Fruit fly (Drosophila melanogaster) whole organism, prepupa: ENCODE results near the gene Tailor.

ENCODE experiments used
- Blimp-1 ChIP-seq: fragments of 200-800 bp; sonication (Bioruptor generic); optimal IDR thresholded peaks from 3 replicates; lab custom pipeline; 2017; ENCODE audit warnings: missing biosample characterization, missing genetic modification characterization, mild to moderate bottlenecking, moderate library complexity, missing genetic modification reagents
- CG10631 ChIP-seq: fragments of 200-800 bp; sonication (Bioruptor generic); optimal IDR thresholded peaks from 2 replicates; lab custom pipeline; 2016; ENCODE audit warnings: missing biosample characterization, missing genetic modification characterization
- CG10669 ChIP-seq: fragments of 200-800 bp; sonication (Bioruptor generic); optimal IDR thresholded peaks from 3 replicates; lab custom pipeline; 2018; ENCODE audit warnings: missing biosample characterization, mild to moderate bottlenecking, missing genetic modification characterization, moderate library complexity
- CG11294 ChIP-seq: fragments of 200-800 bp; sonication (Bioruptor generic); IDR thresholded peaks from 2 replicates; pipeline ENCODE4 v1.3.6; 2022; ENCODE audit warnings: missing biosample characterization, missing genetic modification characterization
- CG11762 ChIP-seq: fragments of 200-800 bp; sonication (Bioruptor generic); optimal IDR thresholded peaks from 3 replicates; lab custom pipeline; 2016; ENCODE audit warnings: missing biosample characterization, missing genetic modification characterization; ENCODE audit not compliant: insufficient read depth
- CG11902 ChIP-seq: fragments of 200-800 bp; sonication (Bioruptor generic); optimal IDR thresholded peaks from 3 replicates; lab custom pipeline; 2016; ENCODE audit warnings: missing biosample characterization, missing genetic modification characterization
- CG15336 ChIP-seq: fragments of 200-800 bp; sonication (Bioruptor generic); IDR thresholded peaks from 2 replicates; pipeline ENCODE4 v1.3.6; 2022; ENCODE audit warnings: missing biosample characterization, missing genetic modification characterization
- CG1621 ChIP-seq: fragments of 200-800 bp; sonication (Bioruptor generic); optimal IDR thresholded peaks from 3 replicates; lab custom pipeline; 2018; ENCODE audit warnings: missing biosample characterization, mild to moderate bottlenecking, missing genetic modification characterization
- CG3032 ChIP-seq: fragments of 200-800 bp; optimal IDR thresholded peaks from 2 replicates; lab custom pipeline; 2019; ENCODE audit warnings: missing biosample characterization, mild to moderate bottlenecking, missing genetic modification characterization, moderate library complexity
- CG32006 ChIP-seq: fragments of 200-800 bp; sonication (Bioruptor generic); optimal IDR thresholded peaks from 3 replicates; lab custom pipeline; 2017; ENCODE audit warnings: missing biosample characterization, mild to moderate bottlenecking, missing genetic modification characterization
- CG6276 ChIP-seq: fragments of 200-800 bp; sonication (Bioruptor generic); optimal IDR thresholded peaks from 2 replicates; lab custom pipeline; 2017; ENCODE audit warnings: missing biosample characterization, mild to moderate bottlenecking, missing genetic modification characterization
- CG6792 ChIP-seq: fragments of 200-800 bp; sonication (Bioruptor generic); optimal IDR thresholded peaks from 3 replicates; lab custom pipeline; 2016; ENCODE audit warnings: missing biosample characterization, missing genetic modification characterization
- CG6808 ChIP-seq: fragments of 200-800 bp; sonication (Bioruptor generic); optimal IDR thresholded peaks from 3 replicates; lab custom pipeline; 2017; ENCODE audit warnings: missing biosample characterization, missing genetic modification characterization, mild to moderate bottlenecking, moderate library complexity, missing genetic modification reagents
- CG6854 ChIP-seq: fragments of 200-800 bp; sonication (Bioruptor generic); optimal IDR thresholded peaks from 2 replicates; lab custom pipeline; 2017; ENCODE audit warnings: missing biosample characterization, mild to moderate bottlenecking, missing genetic modification characterization
- CG7368 ChIP-seq: fragments of 200-800 bp; sonication (Bioruptor generic); optimal IDR thresholded peaks from 3 replicates; lab custom pipeline; 2016; ENCODE audit warnings: missing biosample characterization, missing genetic modification characterization
- CG8119 ChIP-seq: fragments of 200-800 bp; sonication (Bioruptor generic); IDR thresholded peaks from 3 replicates; pipeline ENCODE4 v1.3.6; 2022; ENCODE audit warnings: missing biosample characterization, missing genetic modification characterization
- CG8632 ChIP-seq: fragments of 200-800 bp; sonication (Bioruptor generic); optimal IDR thresholded peaks from 3 replicates; lab custom pipeline; 2016; ENCODE audit warnings: missing biosample characterization, missing genetic modification characterization
- CG9139 ChIP-seq: fragments of 200-800 bp; sonication (Bioruptor generic); optimal IDR thresholded peaks from 3 replicates; lab custom pipeline; 2017; ENCODE audit warnings: missing biosample characterization, mild to moderate bottlenecking, missing genetic modification characterization
- Eip75B ChIP-seq: fragments of 200-800 bp; sonication (Bioruptor generic); optimal IDR thresholded peaks from 3 replicates; lab custom pipeline; 2016; ENCODE audit warnings: missing biosample characterization, missing genetic modification characterization
- Eip78C ChIP-seq: fragments of 200-800 bp; sonication (Bioruptor generic); peaks from one replicate; lab custom pipeline; 2016; ENCODE audit warnings: missing biosample characterization, missing genetic modification characterization
- Eip93F ChIP-seq: fragments of 200-800 bp; sonication (Bioruptor generic); optimal IDR thresholded peaks from 2 replicates; lab custom pipeline; 2016; ENCODE audit warnings: missing biosample characterization, mild to moderate bottlenecking, missing genetic modification characterization
- Ets21C ChIP-seq: fragments of 200-800 bp; sonication (Bioruptor generic); optimal IDR thresholded peaks from 3 replicates; lab custom pipeline; 2016; ENCODE audit warnings: missing biosample characterization, missing genetic modification characterization
- Ets96B ChIP-seq: fragments of 200-800 bp; optimal IDR thresholded peaks from 2 replicates; lab custom pipeline; 2019; ENCODE audit warnings: missing biosample characterization, mild to moderate bottlenecking, missing genetic modification characterization, moderate library complexity
- Gug ChIP-seq: fragments of 200-800 bp; sonication (Bioruptor generic); IDR thresholded peaks from 2 replicates; pipeline ENCODE4 v1.3.6; 2022; ENCODE audit warnings: missing biosample characterization, missing genetic modification characterization
- Hr38 ChIP-seq: sonication (Bioruptor generic); optimal IDR thresholded peaks from 2 replicates; lab custom pipeline; 2016; ENCODE audit warnings: missing biosample characterization, missing genetic modification characterization
- Hr39 ChIP-seq: fragments of 200-800 bp; sonication (Bioruptor generic); optimal IDR thresholded peaks from 2 replicates; lab custom pipeline; 2016; ENCODE audit warnings: missing biosample characterization, missing genetic modification characterization
- Hr4 ChIP-seq: fragments of 200-800 bp; sonication (Bioruptor generic); optimal IDR thresholded peaks from 3 replicates; lab custom pipeline; 2016; ENCODE audit warnings: missing biosample characterization, missing genetic modification characterization
- Met ChIP-seq: fragments of 200-800 bp; sonication (Bioruptor generic); optimal IDR thresholded peaks from 3 replicates; lab custom pipeline; 2016; ENCODE audit warnings: missing biosample characterization, missing genetic modification characterization
- Sox102F ChIP-seq: fragments of 200-800 bp; sonication (Bioruptor generic); optimal IDR thresholded peaks from 2 replicates; lab custom pipeline; 2016; ENCODE audit warnings: missing biosample characterization, mild to moderate bottlenecking, missing genetic modification characterization
- Sox14 ChIP-seq: fragments of 200-800 bp; sonication (Bioruptor generic); optimal IDR thresholded peaks from 3 replicates; lab custom pipeline; 2016; ENCODE audit warnings: missing biosample characterization, missing genetic modification characterization
- Sox15 ChIP-seq: fragments of 200-800 bp; sonication (Bioruptor generic); optimal IDR thresholded peaks from 3 replicates; lab custom pipeline; 2016; ENCODE audit warnings: missing biosample characterization, missing genetic modification characterization
- achi ChIP-seq: fragments of 200-800 bp; sonication (Bioruptor generic); optimal IDR thresholded peaks from 3 replicates; lab custom pipeline; 2016; ENCODE audit warnings: missing biosample characterization, missing genetic modification characterization
- acj6 ChIP-seq: fragments of 200-800 bp; sonication (Bioruptor generic); optimal IDR thresholded peaks from 3 replicates; lab custom pipeline; 2016; ENCODE audit warnings: missing biosample characterization, missing genetic modification characterization
- cyc ChIP-seq: fragments of 200-800 bp; sonication (Bioruptor generic); optimal IDR thresholded peaks from 3 replicates; lab custom pipeline; 2016; ENCODE audit warnings: missing biosample characterization, missing genetic modification characterization
- dsx ChIP-seq: fragments of 200-800 bp; optimal IDR thresholded peaks from 3 replicates; lab custom pipeline; 2019; ENCODE audit warnings: missing biosample characterization, mild to moderate bottlenecking, missing genetic modification characterization, moderate library complexity; ENCODE audit not compliant: poor library complexity, severe bottlenecking
- esn ChIP-seq: fragments of 200-800 bp; sonication (Bioruptor generic); optimal IDR thresholded peaks from 2 replicates; lab custom pipeline; 2016; ENCODE audit warnings: missing biosample characterization, mild to moderate bottlenecking, missing genetic modification characterization, moderate library complexity
- fd59A ChIP-seq: fragments of 200-800 bp; sonication (Bioruptor generic); optimal IDR thresholded peaks from 2 replicates; lab custom pipeline; 2017; ENCODE audit warnings: missing biosample characterization, mild to moderate bottlenecking, missing genetic modification characterization, missing genetic modification reagents
- fd85E ChIP-seq: fragments of 200-800 bp; sonication (Bioruptor generic); optimal IDR thresholded peaks from 3 replicates; lab custom pipeline; 2016; ENCODE audit warnings: missing biosample characterization, missing genetic modification characterization
- fkh ChIP-seq: fragments of 200-800 bp; sonication (Bioruptor generic); optimal IDR thresholded peaks from 3 replicates; lab custom pipeline; 2017; ENCODE audit warnings: missing biosample characterization, mild to moderate bottlenecking, missing genetic modification characterization, moderate library complexity
- lz ChIP-seq: fragments of 200-800 bp; sonication (Bioruptor generic); optimal IDR thresholded peaks from 3 replicates; lab custom pipeline; 2016; ENCODE audit warnings: missing biosample characterization, missing genetic modification characterization
- net ChIP-seq: fragments of 200-800 bp; sonication (Bioruptor generic); optimal IDR thresholded peaks from 3 replicates; lab custom pipeline; 2016; ENCODE audit warnings: missing biosample characterization, missing genetic modification characterization
- pdm3 ChIP-seq: fragments of 200-800 bp; sonication (Bioruptor generic); optimal IDR thresholded peaks from 3 replicates; lab custom pipeline; 2016; ENCODE audit warnings: missing biosample characterization, missing genetic modification characterization
- salr ChIP-seq, 2 experiments: fragments of 200-800 bp; sonication (Bioruptor generic); optimal IDR thresholded peaks; 3 replicates each; lab custom pipeline; 2016 to 2018; ENCODE audit warnings: missing biosample characterization in 2 of 2, missing genetic modification characterization in 2 of 2, mild to moderate bottlenecking in 1 of 2
- spab ChIP-seq: fragments of 200-800 bp; sonication (Bioruptor generic); optimal IDR thresholded peaks from 2 replicates; lab custom pipeline; 2017; ENCODE audit warnings: missing biosample characterization, mild to moderate bottlenecking, missing genetic modification characterization, missing genetic modification reagents
- ss ChIP-seq, 2 experiments: fragments of 200-800 bp; sonication (Bioruptor generic); optimal IDR thresholded peaks; 2 replicates in 1 of 2; 3 replicates in 1 of 2; lab custom pipeline; 2017 to 2018; ENCODE audit warnings: mild to moderate bottlenecking in 2 of 2, missing biosample characterization in 2 of 2, missing genetic modification characterization in 2 of 2, moderate library complexity in 1 of 2
- topi ChIP-seq: fragments of 200-800 bp; sonication (Bioruptor generic); optimal IDR thresholded peaks from 3 replicates; lab custom pipeline; 2016; ENCODE audit warnings: missing biosample characterization, missing genetic modification characterization

Gene Tailor

DNA sequence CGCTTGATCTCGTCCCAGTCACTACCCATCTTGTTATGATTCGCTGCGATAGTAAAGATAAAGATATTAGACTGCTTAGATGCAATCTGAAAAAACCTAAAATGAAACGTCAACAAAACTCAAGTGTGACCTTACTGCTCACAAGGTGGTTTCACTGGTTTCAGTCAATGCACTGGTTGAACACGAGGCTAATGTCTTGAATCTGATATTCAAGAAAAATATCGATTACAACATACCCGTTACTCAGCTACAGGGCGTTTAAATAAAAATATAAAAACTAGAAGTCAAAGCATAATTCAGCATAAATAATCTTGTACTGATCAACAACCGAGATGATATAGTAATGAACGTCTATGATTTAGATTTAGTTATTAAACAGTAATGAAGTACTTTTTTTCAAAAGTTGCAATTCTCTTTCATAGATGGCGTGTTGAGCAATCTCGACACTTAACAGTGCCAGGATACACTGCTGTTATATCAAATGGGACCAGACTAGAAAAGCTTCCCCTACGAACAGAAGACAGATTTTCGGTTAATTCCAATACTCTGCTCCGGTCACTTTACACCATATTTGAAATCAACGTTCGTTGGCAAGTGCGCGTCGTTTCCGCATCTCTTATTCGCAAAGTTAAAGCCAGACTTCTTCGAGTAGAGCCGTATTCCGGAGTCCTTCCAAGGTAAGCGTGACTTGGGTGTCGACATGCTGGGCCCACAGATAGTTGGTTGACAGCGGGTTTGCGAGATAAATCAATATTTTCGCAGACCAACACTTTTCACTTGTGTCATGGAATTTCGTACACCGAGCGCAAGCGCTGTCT, 11.4 kb downstream of the Tailor start, which contains the start of the genes Ufl1 and CG1943 (continued):
- TF ChIP-seq fkh (GFP tag; lab: Kevin White, UChicago), result peak; percentile 63
- TF ChIP-seq CG6808 (GFP tag; lab: Kevin White, UChicago), result no peak
- TF ChIP-seq acj6, result no peak
- TF ChIP-seq cyc (GFP tag; lab: Kevin White, UChicago), result no peak
- TF ChIP-seq Gug (GFP tag; lab: Robert Waterston, UW), result no peak
- no peak for TF ChIP-seq CG10669
- no peak for TF ChIP-seq Blimp-1 (GFP tag; lab: Kevin White, UChicago)
- no peak for TF ChIP-seq Hr38
- TF ChIP-seq fd59A (GFP tag; lab: Kevin White, UChicago), result no peak
- TF ChIP-seq Eip78C (GFP tag; lab: Kevin White, UChicago), result peak; percentile 60
- no peak for TF ChIP-seq Eip93F
- no peak for TF ChIP-seq pdm3 (GFP tag; lab: Kevin White, UChicago)
- TF ChIP-seq CG11762 (GFP tag; lab: Kevin White, UChicago), result no peak
- TF ChIP-seq dsx, result no peak
- no peak for TF ChIP-seq Hr4 (GFP tag; lab: Kevin White, UChicago)
- TF ChIP-seq Hr39 (GFP tag; lab: Kevin White, UChicago), result no peak

- peak; percentile 90 for TF ChIP-seq Hr4 (GFP tag; lab: Kevin White, UChicago)
- peak; percentile 91 for TF ChIP-seq CG10631 (GFP tag; lab: Kevin White, UChicago)
- peak; percentile 66; the same call in 1 of the 2 replicates for TF ChIP-seq CG11294
- peak; percentile 68 for TF ChIP-seq CG1621 (tag; lab: Kevin White, UChicago)
- TF ChIP-seq net (GFP tag; lab: Kevin White, UChicago), result no peak
- peak; percentile 94 for TF ChIP-seq Hr39 (GFP tag; lab: Kevin White, UChicago)
- peak; percentile 92 for TF ChIP-seq cyc (GFP tag; lab: Kevin White, UChicago)
- TF ChIP-seq CG6276 (GFP tag; lab: Kevin White, UChicago), result no peak
- TF ChIP-seq Blimp-1 (GFP tag; lab: Kevin White, UChicago), result no peak
- peak; percentile 93 for TF ChIP-seq Eip78C (GFP tag; lab: Kevin White, UChicago)
- TF ChIP-seq CG7368 (GFP tag; lab: Kevin White, UChicago), result peak; percentile 80
- TF ChIP-seq CG15336 (GFP tag; lab: Robert Waterston, UW), result peak; percentile 72
- TF ChIP-seq lz, result peak; percentile 91
- peak; percentile 89 for TF ChIP-seq acj6
- peak; percentile 30 for TF ChIP-seq fd85E (GFP tag; lab: Kevin White, UChicago)
- peak; percentile 81 for TF ChIP-seq Ets96B (tag; lab: Kevin White, UChicago)
- TF ChIP-seq CG32006 (GFP tag; lab: Kevin White, UChicago), result peak; percentile 82
- no peak for TF ChIP-seq CG9139 (GFP tag; lab: Kevin White, UChicago)
- TF ChIP-seq Gug (GFP tag; lab: Robert Waterston, UW), result peak; percentile 83
- TF ChIP-seq CG8632 (GFP tag; lab: Kevin White, UChicago), result no peak
- peak; percentile 85 for TF ChIP-seq achi (GFP tag; lab: Kevin White, UChicago)
- TF ChIP-seq Met (GFP tag; lab: Kevin White, UChicago), result peak; percentile 86
- no peak for TF ChIP-seq ss (GFP tag; optimal IDR thresholded peaks at IDR 0.05; lab: Kevin White, UChicago)
- TF ChIP-seq Eip75B (GFP tag; lab: Kevin White, UChicago), result peak; percentile 86
- peak; percentile 82 for TF ChIP-seq CG6792
- peak; percentile 92 for TF ChIP-seq Ets21C
- peak; percentile 89 for TF ChIP-seq CG11902
- no peak for TF ChIP-seq spab
- TF ChIP-seq Sox15 (GFP tag; lab: Kevin White, UChicago), result peak; percentile 90
- peak; percentile 84 for TF ChIP-seq fkh (GFP tag; lab: Kevin White, UChicago)
- TF ChIP-seq Sox14 (GFP tag; lab: Kevin White, UChicago), result peak; percentile 91
- peak; percentile 50 for TF ChIP-seq fd59A (GFP tag; lab: Kevin White, UChicago)
- TF ChIP-seq CG10669, result peak; percentile 70
- peak; percentile 88 for TF ChIP-seq CG3032
- peak; percentile 61 for TF ChIP-seq CG11762 (GFP tag; lab: Kevin White, UChicago)
- TF ChIP-seq Hr38, result no peak
- peak; percentile 82 for TF ChIP-seq topi
- TF ChIP-seq CG8119 (GFP tag; lab: Robert Waterston, UW), result peak; percentile 65; the same call in 2 of the 3 replicates
- peak in 1 of 2 experiments; percentile 65 for TF ChIP-seq salr (GFP tag; optimal IDR thresholded peaks at IDR 0.05; lab: Kevin White, UChicago)
- no peak for TF ChIP-seq CG6854 (GFP tag; lab: Kevin White, UChicago)
- peak; percentile 92 for TF ChIP-seq esn (GFP tag; lab: Kevin White, UChicago)
- peak; percentile 75 for TF ChIP-seq Sox102F (GFP tag; lab: Kevin White, UChicago)
Observed at dm6 chr3R:7067092-7067491, 18.8 kb downstream of the Tailor start, which contains the start of the genes CG1105 and CG1965. Gene CG1105 (minus strand): TSS chr3R:7067136. Gene CG1965 (plus strand): TSS chr3R:7067401.
